Fruit fly (Drosophila melanogaster): ENCODE data around the gene Afti.

Gene Afti

DNA sequence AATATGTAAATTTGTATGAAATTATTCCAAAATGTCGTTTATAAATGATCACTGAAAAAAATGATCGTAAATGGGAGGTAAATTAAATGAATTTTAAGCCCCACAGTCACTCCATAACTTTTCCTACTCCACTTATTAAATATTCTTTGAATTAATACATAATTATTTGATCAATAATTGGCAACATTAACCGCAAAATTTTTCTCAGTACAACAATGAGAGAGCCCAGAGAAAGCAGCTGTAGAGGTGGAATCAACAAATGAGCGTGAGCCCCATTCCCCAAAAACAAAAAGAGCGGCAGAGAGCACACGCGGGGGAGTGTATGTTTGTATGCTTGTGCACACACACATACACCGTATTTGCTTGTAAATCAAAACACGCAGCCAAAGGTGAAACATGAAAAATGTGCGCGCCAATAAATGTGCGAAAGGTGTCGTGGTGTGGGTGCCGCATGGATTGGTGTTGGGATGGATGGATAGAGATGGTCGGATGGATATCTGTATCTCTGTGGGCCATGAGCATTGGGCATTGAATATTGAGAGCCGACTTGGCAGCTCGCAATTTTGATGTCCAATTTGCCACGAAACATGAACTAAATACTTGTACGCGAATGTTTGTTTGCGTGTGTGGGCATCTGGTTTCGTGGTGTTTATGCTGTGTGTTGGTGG lies 42.6 kb downstream of the Afti start (continued):
- TF ChIP-seq Dll (GFP tag; IDR thresholded peaks at IDR 0.05; ENCODE audit: partially characterized antibody) (no peak), CG10565 (GFP tag; optimal IDR thresholded peaks at IDR 0.05) (peak; percentile 90), CG17328 (GFP tag; IDR thresholded peaks at IDR 0.05) (no peak), fu2 (GFP tag; optimal IDR thresholded peaks at IDR 0.05) (peak; percentile 94), pfk (GFP tag; optimal IDR thresholded peaks at IDR 0.05) (no peak), CkIIα-i1 (GFP tag; IDR thresholded peaks at IDR 0.05) (no peak), bab2 (GFP tag; optimal IDR thresholded peaks at IDR 0.05) (peak; percentile 96), Awh (GFP tag; IDR thresholded peaks at IDR 0.05) (no peak), Usf (GFP tag; optimal IDR thresholded peaks at IDR 0.05) (peak; percentile 97), gt (GFP tag; IDR thresholded peaks at IDR 0.05) (no peak), Pdp1 (GFP tag; optimal IDR thresholded peaks at IDR 0.05) (peak; percentile 95), CG6654 (GFP tag; optimal IDR thresholded peaks at IDR 0.05) (peak; percentile 90), zfh1 (GFP tag; IDR thresholded peaks at IDR 0.05) (no peak), tx (GFP tag; optimal IDR thresholded peaks at IDR 0.05) (peak; percentile 95), esg (GFP tag; conservative IDR thresholded peaks at IDR 0.05) (no peak), dan (GFP tag; IDR thresholded peaks at IDR 0.05) (no peak), GATAe (GFP tag; conservative IDR thresholded peaks at IDR 0.05) (no peak), CG8765 (GFP tag; IDR thresholded peaks at IDR 0.05) (no peak), NC2α (GFP tag; optimal IDR thresholded peaks at IDR 0.05) (peak; percentile 90), ttk (GFP tag; IDR thresholded peaks at IDR 0.05) (no peak), HLH3B (GFP tag; IDR thresholded peaks at IDR 0.05) (no peak), CG2129 (GFP tag; IDR thresholded peaks at IDR 0.05; ENCODE audit: partially characterized antibody) (no peak), CTCF (GFP tag; optimal IDR thresholded peaks at IDR 0.05) (peak; percentile 73), wek (GFP tag; optimal IDR thresholded peaks at IDR 0.05) (peak; percentile 86), Gsc (GFP tag; IDR thresholded peaks at IDR 0.05) (no peak), bigmax (GFP tag; optimal IDR thresholded peaks at IDR 0.05) (peak; percentile 69), chn (GFP tag; optimal IDR thresholded peaks at IDR 0.05) (peak; percentile 96), pita (GFP tag; optimal IDR thresholded peaks at IDR 0.05) (no peak), insv (GFP tag; optimal IDR thresholded peaks at IDR 0.05) (peak in 1 of 2 experiments; percentile 72), CG11247 (GFP tag; IDR thresholded peaks at IDR 0.05) (no peak), CG1233 (GFP tag; optimal IDR thresholded peaks at IDR 0.05) (peak; percentile 98), CG17568 (GFP tag; optimal IDR thresholded peaks at IDR 0.05) (peak; percentile 98), gcm2 (GFP tag; optimal IDR thresholded peaks at IDR 0.05) (peak; percentile 95), NfI (GFP tag; optimal IDR thresholded peaks at IDR 0.05) (peak; percentile 99), wdn (GFP tag; IDR thresholded peaks at IDR 0.05) (no peak), gsb (GFP tag; IDR thresholded peaks at IDR 0.05) (no peak), CG11696 (GFP tag; IDR thresholded peaks at IDR 0.05) (no peak), ara (GFP tag; IDR thresholded peaks at IDR 0.05) (no peak), BEAF-32 (GFP tag; optimal IDR thresholded peaks at IDR 0.05) (peak; percentile 20), CG4707 (GFP tag; optimal IDR thresholded peaks at IDR 0.05) (peak; percentile 96), CG15011 (GFP tag; optimal IDR thresholded peaks at IDR 0.05) (peak; percentile 98), CG11695 (GFP tag; IDR thresholded peaks at IDR 0.05) (no peak), amos (GFP tag; IDR thresholded peaks at IDR 0.05; ENCODE audit: partially characterized antibody) (no peak), da (GFP tag; optimal IDR thresholded peaks at IDR 0.05) (peak; percentile 87), lola (GFP tag; optimal IDR thresholded peaks at IDR 0.05) (peak in 2 of 3 experiments; percentile 48 to 97), Lim3 (GFP tag; IDR thresholded peaks at IDR 0.05) (no peak), CG14710 (tag; optimal IDR thresholded peaks at IDR 0.05) (peak; percentile 97), dm (GFP tag; optimal IDR thresholded peaks at IDR 0.05) (peak; percentile 88), cato (GFP tag; optimal IDR thresholded peaks at IDR 0.05; ENCODE audit: borderline replicate concordance) (peak; percentile 97), Optix (GFP tag; IDR thresholded peaks at IDR 0.05) (no peak), pnt (GFP tag; optimal IDR thresholded peaks at IDR 0.05) (peak; percentile 91)

Data from whole organism, embryonic.